Fruit fly (Drosophila melanogaster) S2 (cell line): Measurements from ENCODE around the gene CG6414.

Source experiments
- CG8478 ChIP-seq: fragments of >200 bp; optimal IDR thresholded peaks from 2 replicates; lab custom pipeline; 2018
- CTCF ChIP-seq, 2 experiments: fragments of >200 bp; optimal IDR thresholded peaks; 2 replicates each; lab custom pipeline; 2018

- TF ChIP-seq CG8478 (lab: Kevin White, UChicago) (no peak), CTCF (optimal IDR thresholded peaks at IDR 0.05; lab: Kevin White, UChicago) (no peak)
Measured at dm6 chrX:3931669-3932068, 39.5 kb downstream of the CG6414 start.
